Fruit fly (Drosophila melanogaster) whole organism: ENCODE measurements around the gene Gnpnat.

Source experiments
- psq ChIP-seq: fragments of >200 bp; optimal IDR thresholded peaks from 2 replicates; lab custom pipeline; 2017
- usp ChIP-seq: fragments of >200 bp; optimal IDR thresholded peaks from 2 replicates; lab custom pipeline; 2017; ENCODE audit warnings: missing biosample characterization, missing genetic modification characterization, mixed read lengths

DNA sequence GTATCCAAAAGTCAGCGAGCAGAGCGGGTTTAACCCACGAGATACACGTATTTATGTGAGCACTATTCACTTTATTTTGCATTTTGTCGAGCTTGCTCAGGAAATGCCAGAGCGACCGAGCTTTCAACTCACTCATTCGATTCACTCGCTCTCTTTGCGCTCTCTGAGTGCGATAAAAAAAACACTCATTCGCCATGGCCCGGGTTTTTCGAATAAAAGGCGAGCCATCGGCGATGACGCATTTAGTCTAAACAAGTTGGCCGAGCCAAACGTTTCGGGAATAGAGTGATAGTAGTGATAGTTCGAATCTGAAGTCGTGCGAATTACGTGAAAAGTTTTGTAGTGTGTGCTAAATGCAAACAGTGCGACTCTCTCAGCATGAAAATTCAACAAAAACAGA, 44.3 kb downstream of the Gnpnat start:
- TF ChIP-seq psq (lab: Kevin White, UChicago) (no peak), usp (GFP tag; lab: Kevin White, UChicago) (no peak)
